Worm (Caenorhabditis elegans): ENCODE measurements around the gene srz-19.

DNA sequence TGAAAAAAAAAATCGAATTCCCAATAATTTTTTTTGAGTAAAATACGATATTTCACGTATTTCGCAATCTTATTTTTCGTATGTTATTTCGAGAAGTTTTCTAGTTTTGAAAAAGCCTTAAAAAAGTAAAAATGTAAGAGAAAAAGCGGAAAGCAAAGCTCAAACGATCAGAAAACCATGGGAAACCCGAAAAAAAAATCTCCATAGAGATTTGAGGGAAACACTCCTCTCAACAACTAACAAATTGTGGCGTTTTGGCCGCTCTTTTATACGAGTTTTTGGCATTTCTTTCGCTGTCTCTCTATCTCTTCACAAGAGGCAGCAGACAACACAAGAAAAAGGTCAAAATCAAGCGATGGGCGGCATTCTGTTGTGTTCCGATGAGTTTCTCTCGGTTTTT lies 45.2 kb upstream of the srz-19 start:
- TF ChIP-seq elt-1 (tag; optimal IDR thresholded peaks at IDR 0.05; ENCODE audit: borderline replicate concordance, insufficient read depth) (no peak), lin-13 (tag; optimal IDR thresholded peaks at IDR 0.05) (no peak), flh-1 (GFP tag; optimal IDR thresholded peaks at IDR 0.05) (no peak), ceh-83 (GFP tag; optimal IDR thresholded peaks at IDR 0.05) (peak; percentile 34)
